Worm (Caenorhabditis elegans) whole organism, L4 larva: ENCODE measurements around the gene lntl-1.

Experiments used
- D1046.2 ChIP-seq: fragments of 200-800 bp; sonication (Bioruptor generic); IDR thresholded peaks from 2 replicates; pipeline ENCODE4 v1.3.6; 2022; ENCODE audit warnings: missing genetic modification characterization, missing compliant biosample characterization
- F26F4.8 ChIP-seq: fragments of 200-800 bp; sonication (Bioruptor generic); conservative IDR thresholded peaks from 2 replicates; pipeline ENCODE4 v1.3.6; 2022; ENCODE audit warnings: missing genetic modification characterization, missing compliant biosample characterization
- F37D6.2 ChIP-seq: sonication (generic microtip); optimal IDR thresholded peaks from 2 replicates; lab custom pipeline; 2016; ENCODE audit warnings: mild to moderate bottlenecking, missing genetic modification characterization, missing compliant biosample characterization
- T20F7.1 ChIP-seq: fragments of 200-800 bp; sonication (Bioruptor generic); optimal IDR thresholded peaks from 2 replicates; lab custom pipeline; 2018; ENCODE audit warnings: mild to moderate bottlenecking, missing genetic modification characterization, missing compliant biosample characterization
- Y48G9A.11 ChIP-seq: fragments of 200-800 bp; sonication (Bioruptor generic); IDR thresholded peaks from 2 replicates; pipeline ENCODE4 v1.3.6; 2022; ENCODE audit warnings: missing genetic modification reagents, missing genetic modification characterization, missing compliant biosample characterization
- aha-1 ChIP-seq: fragments of 150-350 bp; peaks from one replicate; lab custom pipeline; 2014; ENCODE audit warnings: missing biosample characterization, missing genetic modification characterization
- arid-1 ChIP-seq: fragments of 200-800 bp; sonication (Bioruptor generic); conservative IDR thresholded peaks from 2 replicates; pipeline ENCODE4 v1.3.6; 2022; ENCODE audit warnings: missing genetic modification reagents, missing genetic modification characterization, missing compliant biosample characterization
- ceh-20 ChIP-seq: fragments of 200-800 bp; sonication (Bioruptor generic); IDR thresholded peaks from 2 replicates; pipeline ENCODE4 v1.3.6; 2022; ENCODE audit warnings: missing genetic modification reagents, missing genetic modification characterization, missing compliant biosample characterization
- ces-1 ChIP-seq: fragments of 150-350 bp; sonication (generic microtip); optimal IDR thresholded peaks from 4 replicates; lab custom pipeline; 2014; ENCODE audit warnings: missing biosample characterization, missing genetic modification reagents, missing genetic modification characterization
- cey-2 ChIP-seq: sonication (generic microtip); optimal IDR thresholded peaks from 3 replicates; lab custom pipeline; 2017; ENCODE audit warnings: missing genetic modification characterization, mild to moderate bottlenecking, missing compliant biosample characterization, antibody characterized with exemption, borderline replicate concordance; ENCODE audit not compliant: insufficient read depth
- ctbp-1 ChIP-seq: fragments of 200-800 bp; sonication (Bioruptor generic); IDR thresholded peaks from 2 replicates; pipeline ENCODE4 v1.3.6; 2022; ENCODE audit warnings: missing genetic modification reagents, missing genetic modification characterization, missing compliant biosample characterization
- daf-12 ChIP-seq: fragments of 150-350 bp; optimal IDR thresholded peaks from 2 replicates; lab custom pipeline; 2014; ENCODE audit warnings: missing biosample characterization, missing genetic modification reagents, missing genetic modification characterization
- daf-16 ChIP-seq, 3 experiments: sonication (generic microtip); optimal IDR thresholded peaks; 2 replicates each; lab custom pipeline; 2016 to 2017; ENCODE audit warnings: missing genetic modification characterization in 3 of 3, missing genetic modification reagents in 3 of 3, mild to moderate bottlenecking in 2 of 3, missing compliant biosample characterization in 2 of 3, missing biosample characterization in 1 of 3, moderate library complexity in 1 of 3
- dmd-6 ChIP-seq: fragments of 200-800 bp; sonication (Bioruptor generic); IDR thresholded peaks from 2 replicates; pipeline ENCODE4 v1.3.6; 2022; ENCODE audit warnings: missing genetic modification reagents, missing genetic modification characterization, missing compliant biosample characterization
- dpl-1 ChIP-seq: fragments of 150-350 bp; optimal IDR thresholded peaks from 2 replicates; lab custom pipeline; 2014; ENCODE audit warnings: missing biosample characterization, missing genetic modification reagents, missing genetic modification characterization
- duxl-1 ChIP-seq: sonication (generic microtip); optimal IDR thresholded peaks from 2 replicates; lab custom pipeline; 2016; ENCODE audit warnings: mild to moderate bottlenecking, missing genetic modification characterization, moderate library complexity, missing compliant biosample characterization; ENCODE audit not compliant: poor library complexity
- dve-1 ChIP-seq: sonication (generic microtip); optimal IDR thresholded peaks from 2 replicates; lab custom pipeline; 2017; ENCODE audit warnings: antibody characterized with exemption, mild to moderate bottlenecking, missing genetic modification characterization, missing compliant biosample characterization; ENCODE audit not compliant: insufficient read depth
- egl-27 ChIP-seq: sonication (generic microtip); optimal IDR thresholded peaks from 3 replicates; lab custom pipeline; 2017; ENCODE audit warnings: missing biosample characterization, missing genetic modification reagents, missing genetic modification characterization
- hlh-11 ChIP-seq: fragments of 200-800 bp; sonication (Bioruptor generic); optimal IDR thresholded peaks from 2 replicates; lab custom pipeline; 2018; ENCODE audit warnings: mild to moderate bottlenecking, missing genetic modification characterization, missing compliant biosample characterization
- lin-1 ChIP-seq: fragments of 200-800 bp; sonication (Bioruptor generic); IDR thresholded peaks from 2 replicates; pipeline ENCODE4 v1.3.6; 2022; ENCODE audit warnings: missing genetic modification reagents, missing genetic modification characterization, missing compliant biosample characterization
- madf-5 ChIP-seq, 2 experiments: fragments of 200-800 bp; sonication (Bioruptor generic); IDR thresholded peaks; 2 replicates each; pipeline ENCODE4 v1.3.6; 2022; ENCODE audit warnings: missing compliant biosample characterization in 2 of 2, missing genetic modification characterization in 2 of 2
- mdl-1 ChIP-seq, 2 experiments: fragments of 150-350 bp in 1 of 2; sonication (generic microtip) in 1 of 2; optimal IDR thresholded peaks; 2 replicates each; lab custom pipeline; 2014 to 2017; ENCODE audit warnings: missing biosample characterization in 2 of 2, missing genetic modification characterization in 2 of 2
- mdt-29 ChIP-seq: fragments of 200-800 bp; sonication (Bioruptor generic); IDR thresholded peaks from 2 replicates; pipeline ENCODE4 v1.3.6; 2022; ENCODE audit warnings: missing genetic modification reagents, missing genetic modification characterization, missing compliant biosample characterization
- nhr-102 ChIP-seq: sonication (generic microtip); optimal IDR thresholded peaks from 2 replicates; lab custom pipeline; 2016; ENCODE audit warnings: mild to moderate bottlenecking, missing genetic modification characterization, moderate library complexity, missing compliant biosample characterization
- nhr-111 ChIP-seq: fragments of 200-800 bp; sonication (Bioruptor generic); optimal IDR thresholded peaks from 2 replicates; lab custom pipeline; 2018; ENCODE audit warnings: mild to moderate bottlenecking, missing genetic modification characterization, missing compliant biosample characterization
- nhr-48 ChIP-seq: sonication (generic microtip); optimal IDR thresholded peaks from 2 replicates; lab custom pipeline; 2016; ENCODE audit warnings: mild to moderate bottlenecking, missing genetic modification characterization, missing compliant biosample characterization
- nhr-76 ChIP-seq: fragments of 150-350 bp; optimal IDR thresholded peaks from 2 replicates; lab custom pipeline; 2014; ENCODE audit warnings: missing biosample characterization, missing genetic modification characterization
- nhr-77 ChIP-seq: fragments of 150-350 bp; optimal IDR thresholded peaks from 2 replicates; lab custom pipeline; 2014; ENCODE audit warnings: missing biosample characterization, missing genetic modification characterization
- pha-4 ChIP-seq, 2 experiments: fragments of 150-350 bp in 1 of 2; fragments of 200-800 bp in 1 of 2; sonication (Bioruptor generic) in 1 of 2; IDR thresholded peaks in 1 of 2; optimal IDR thresholded peaks in 1 of 2; 2 replicates each; pipeline versions ENCODE4 v1.3.6 to Lab custom; 2014 to 2022; ENCODE audit warnings: missing genetic modification characterization in 2 of 2, missing genetic modification reagents in 2 of 2, missing biosample characterization in 1 of 2, missing compliant biosample characterization in 1 of 2
- php-3 ChIP-seq: fragments of 200-800 bp; sonication (Bioruptor generic); IDR thresholded peaks from 2 replicates; pipeline ENCODE4 v1.3.6; 2022; ENCODE audit warnings: missing genetic modification reagents, missing genetic modification characterization, missing compliant biosample characterization
- pqm-1 ChIP-seq: sonication (generic microtip); optimal IDR thresholded peaks from 2 replicates; lab custom pipeline; 2017; ENCODE audit warnings: missing biosample characterization, missing genetic modification characterization
- skn-1 ChIP-seq: fragments of 150-350 bp; optimal IDR thresholded peaks from 2 replicates; lab custom pipeline; 2014; ENCODE audit warnings: missing biosample characterization, missing genetic modification characterization
- snpc-4 ChIP-seq: fragments of 150-350 bp; optimal IDR thresholded peaks from 2 replicates; lab custom pipeline; 2014; ENCODE audit warnings: missing biosample characterization, missing genetic modification characterization
- tra-1 ChIP-seq: fragments of 200-800 bp; sonication (Bioruptor generic); IDR thresholded peaks from 2 replicates; pipeline ENCODE4 v1.3.6; 2022; ENCODE audit warnings: missing genetic modification reagents, missing genetic modification characterization, missing compliant biosample characterization
- unc-39 ChIP-seq: sonication (generic microtip); optimal IDR thresholded peaks from 2 replicates; lab custom pipeline; 2017; ENCODE audit warnings: missing biosample characterization, missing genetic modification characterization
- unc-62 ChIP-seq, 3 experiments: fragments of 150-350 bp in 1 of 3; sonication (generic microtip); optimal IDR thresholded peaks in 2 of 3; peaks in 1 of 3; 1 replicate in 1 of 3; 2 replicates in 2 of 3; lab custom pipeline; 2014 to 2017; ENCODE audit warnings: missing biosample characterization in 3 of 3, missing genetic modification characterization in 3 of 3, missing genetic modification reagents in 3 of 3, missing genotype in 1 of 3
- vab-7 ChIP-seq: fragments of 200-800 bp; sonication (Bioruptor generic); IDR thresholded peaks from 2 replicates; pipeline ENCODE4 v1.3.6; 2022; ENCODE audit warnings: missing genetic modification reagents, missing genetic modification characterization, missing compliant biosample characterization
- ztf-7 ChIP-seq: fragments of 150-350 bp; optimal IDR thresholded peaks from 2 replicates; lab custom pipeline; 2014; ENCODE audit warnings: missing biosample characterization, missing genetic modification characterization

Gene lntl-1

DNA sequence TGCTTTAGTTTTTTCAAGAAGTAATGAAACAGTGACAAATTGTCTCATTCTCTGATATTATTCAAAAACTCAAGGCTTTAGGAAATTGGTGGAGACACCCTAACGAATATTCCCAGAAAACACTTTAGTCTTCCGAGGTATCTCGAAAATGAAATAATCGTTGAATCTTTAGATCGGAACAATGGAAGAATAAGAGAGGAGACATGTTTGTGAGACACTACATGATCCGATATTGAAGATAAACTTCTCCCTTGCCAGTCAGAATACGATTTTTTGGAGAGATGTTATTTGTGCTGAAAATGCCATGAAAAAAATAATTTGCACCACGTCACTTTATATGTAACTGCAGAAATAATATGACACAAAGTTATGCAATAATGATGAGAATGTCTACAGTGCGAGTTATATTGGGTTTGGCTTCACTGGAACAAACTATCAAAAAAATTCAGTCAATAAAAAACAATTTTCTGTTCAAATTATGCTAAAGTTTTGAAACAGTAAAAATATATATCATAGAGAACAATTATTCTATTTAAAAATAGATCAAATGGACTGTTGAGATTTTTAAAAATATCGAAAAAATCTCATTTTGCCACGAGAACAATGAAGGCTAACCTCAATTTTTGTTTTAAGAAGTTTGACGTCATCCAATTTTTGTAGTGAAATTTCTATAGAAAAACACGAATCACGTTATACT lies 45.5 kb downstream of the lntl-1 start:
- TF ChIP-seq aha-1, result peak; percentile 98
- TF ChIP-seq unc-62 (GFP tag; optimal IDR thresholded peaks at IDR 0.05 in 1 of 2; lab: Kevin White, UChicago), result peak in 1 of 2 experiments; percentile 90
- no peak for TF ChIP-seq unc-62 (tag; optimal IDR thresholded peaks at IDR 0.05; lab: Kevin White, UChicago)
- no peak for TF ChIP-seq cey-2 (tag; lab: Kevin White, UChicago)
- TF ChIP-seq, all 104 proteins: peak for 2

DNA sequence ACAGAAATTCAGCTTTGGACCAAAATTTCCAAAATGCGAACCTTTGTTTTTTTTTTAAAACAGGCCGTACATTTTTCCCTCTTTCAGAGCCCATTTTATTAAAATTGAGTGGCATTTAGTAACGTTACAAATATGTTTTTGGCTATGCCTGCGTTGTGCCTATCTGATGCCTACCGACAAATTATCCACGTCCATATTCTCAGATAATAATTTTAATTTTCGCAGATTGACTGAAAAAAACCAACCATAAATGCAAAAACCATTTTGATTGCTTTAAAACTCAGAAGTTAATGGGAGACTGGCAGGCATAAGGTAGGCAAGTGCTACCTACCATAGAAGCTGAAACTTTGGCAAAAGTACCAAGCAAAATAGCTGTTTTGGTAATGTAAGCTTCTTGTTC lies 46.2 kb downstream of the lntl-1 start:
- TF ChIP-seq snpc-4 (no peak), aha-1 (peak; percentile 92), D1046.2 (GFP tag; lab: Robert Waterston, UW) (no peak), ctbp-1 (GFP tag; lab: Robert Waterston, UW) (no peak)

DNA sequence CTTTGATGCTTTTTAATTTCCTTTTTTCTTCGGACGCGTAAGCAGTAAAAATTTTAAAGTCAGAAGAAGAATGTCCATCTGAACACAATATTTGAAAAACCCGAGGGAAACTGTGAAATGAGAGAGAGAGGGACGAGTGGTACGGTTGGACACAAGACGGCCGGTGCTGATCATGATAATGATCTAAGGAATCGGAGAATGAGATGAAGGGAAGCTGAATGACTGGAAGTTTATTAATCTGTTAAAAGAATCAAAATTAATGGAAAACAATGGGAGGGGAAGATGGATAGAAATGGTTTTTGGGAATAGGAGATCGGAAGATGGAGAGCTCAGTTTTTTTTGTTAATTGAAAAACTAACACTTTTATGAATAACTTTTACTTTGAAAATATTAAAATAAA lies 48.2 kb downstream of the lntl-1 start:
- TF ChIP-seq nhr-76 (tag; lab: Kevin White, UChicago), result no peak
- no peak for TF ChIP-seq skn-1
- TF ChIP-seq F37D6.2, result no peak

DNA sequence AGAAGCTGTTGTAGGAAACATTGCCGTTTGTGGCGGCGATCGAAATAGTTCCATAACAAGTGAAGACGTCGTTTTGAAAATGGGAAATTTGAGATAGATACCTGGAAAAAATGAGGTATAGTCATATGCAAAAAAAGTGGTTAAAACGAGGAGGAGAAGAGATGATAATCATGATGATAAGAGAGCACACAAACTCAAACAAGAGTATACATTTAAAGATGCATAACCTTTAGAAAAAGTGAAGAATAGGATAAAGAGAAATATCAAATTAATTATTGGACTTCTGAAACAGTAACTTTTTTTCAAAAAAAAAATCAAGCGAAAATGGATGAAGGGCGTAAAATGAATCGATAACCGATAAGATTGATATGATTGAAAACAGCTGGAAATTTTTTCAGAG lies 49.1 kb downstream of the lntl-1 start, which contains the start of gene nhr-46:
TSS of gene nhr-46 (minus strand) at position 101 of the 400 bp plus-strand sequence.
- TF ChIP-seq T20F7.1 (GFP tag; lab: Kevin White, UChicago), result no peak
- no peak for TF ChIP-seq ceh-20 (GFP tag; lab: Robert Waterston, UW)
- no peak for TF ChIP-seq daf-16 (GFP tag; optimal IDR thresholded peaks at IDR 0.05; lab: Kevin White, UChicago)
- no peak for TF ChIP-seq daf-16 (tag; optimal IDR thresholded peaks at IDR 0.05; lab: Kevin White, UChicago)
- no peak for TF ChIP-seq daf-12 (tag; lab: Kevin White, UChicago)
- no peak for TF ChIP-seq snpc-4
- TF ChIP-seq ces-1, result no peak
- no peak for TF ChIP-seq F26F4.8 (GFP tag; lab: Robert Waterston, UW)
- no peak for TF ChIP-seq duxl-1
- TF ChIP-seq ctbp-1 (GFP tag; lab: Robert Waterston, UW), result no peak
- no peak for TF ChIP-seq nhr-102 (tag; lab: Kevin White, UChicago)

DNA sequence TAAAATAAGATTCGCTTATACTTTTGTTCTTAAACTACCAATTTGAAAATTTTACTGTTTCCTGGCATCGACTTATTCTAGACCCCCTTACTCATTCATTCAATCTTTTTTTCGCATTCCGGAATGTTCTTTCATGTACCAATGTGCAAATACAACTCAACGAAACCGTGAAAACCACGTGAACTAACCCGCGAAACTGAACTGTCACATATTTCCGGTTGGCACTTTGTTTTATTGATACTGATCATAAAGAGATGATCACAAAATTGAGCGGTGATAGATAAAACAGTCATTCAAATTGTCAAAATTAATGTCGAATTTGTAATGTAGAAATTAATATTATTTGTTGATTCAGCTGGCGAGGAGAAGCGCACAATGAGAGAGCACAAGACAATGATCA lies 51.0 kb downstream of the lntl-1 start:
- TF ChIP-seq daf-16 (GFP tag; optimal IDR thresholded peaks at IDR 0.05; lab: Kevin White, UChicago) (peak in 1 of 2 experiments; percentile 35), daf-16 (tag; optimal IDR thresholded peaks at IDR 0.05; lab: Kevin White, UChicago) (peak; percentile 86), Y48G9A.11 (no peak), duxl-1 (no peak), unc-39 (tag; lab: Kevin White, UChicago) (no peak), F37D6.2 (no peak), D1046.2 (GFP tag; lab: Robert Waterston, UW) (no peak), arid-1 (GFP tag; lab: Robert Waterston, UW) (no peak), madf-5 (GFP tag; IDR thresholded peaks at IDR 0.05; lab: Robert Waterston, UW) (no peak), lin-1 (GFP tag; lab: Robert Waterston, UW) (peak; percentile 88), dve-1 (tag; lab: Kevin White, UChicago) (peak; percentile 87), tra-1 (peak; percentile 57; the same call in 1 of the 2 replicates), nhr-48 (tag; lab: Kevin White, UChicago) (peak; percentile 82), nhr-111 (GFP tag; lab: Kevin White, UChicago) (no peak), pqm-1 (tag; lab: Kevin White, UChicago) (peak; percentile 49), unc-62 (GFP tag; optimal IDR thresholded peaks at IDR 0.05 in 1 of 2; lab: Kevin White, UChicago) (peak; percentile 54 to 70), unc-62 (tag; optimal IDR thresholded peaks at IDR 0.05; lab: Kevin White, UChicago) (no peak), vab-7 (GFP tag; lab: Robert Waterston, UW) (0 out of 2 replicates have a peak, but pooled peaks have one; percentile 14), ctbp-1 (GFP tag; lab: Robert Waterston, UW) (no peak), dpl-1 (GFP tag; lab: Kevin White, UChicago) (peak; percentile 1), skn-1 (no peak), mdt-29 (GFP tag; lab: Robert Waterston, UW) (peak; percentile 23; the same call in 1 of the 2 replicates), php-3 (GFP tag; lab: Robert Waterston, UW) (peak; percentile 93), ztf-7 (tag; lab: Kevin White, UChicago) (no peak), egl-27 (tag; lab: Kevin White, UChicago) (no peak), nhr-77 (tag; lab: Kevin White, UChicago) (peak; percentile 26), dmd-6 (GFP tag; lab: Robert Waterston, UW) (peak; percentile 97), pha-4 (GFP tag; IDR thresholded peaks at IDR 0.05; lab: Robert Waterston, UW) (0 out of 2 replicates have a peak, but pooled peaks have one; percentile 18), pha-4 (tag; optimal IDR thresholded peaks at IDR 0.05; lab: Kevin White, UChicago) (no peak), nhr-102 (tag; lab: Kevin White, UChicago) (peak; percentile 47), hlh-11 (peak; percentile 80), mdl-1 (tag; optimal IDR thresholded peaks at IDR 0.05; lab: Kevin White, UChicago) (peak; percentile 8 to 55)
